Worm (Caenorhabditis elegans): Measurements from ENCODE around the gene C48D5.3.

C48D5.3 gene

ce11 chrIII:3560235-3560634, 21.3 kb downstream of the C48D5.3 start (continued):
- TF ChIP-seq Y53G8AR.9 (GFP tag; conservative IDR thresholded peaks at IDR 0.05) (no peak), xnd-1 (tag; optimal IDR thresholded peaks at IDR 0.05) (no peak), hrde-1 (tag; optimal IDR thresholded peaks at IDR 0.05; ENCODE audit: borderline replicate concordance) (no peak)

ce11 chrIII:3553349-3553748, 28.2 kb downstream of the C48D5.3 start, which contains the start of gene C54C6.4:
TSS of gene C54C6.4 (plus strand) at chrIII:3553649.
- TF ChIP-seq cebp-2 (GFP tag; IDR thresholded peaks at IDR 0.05) (no peak), ekl-4 (GFP tag; IDR thresholded peaks at IDR 0.05) (no peak), snpc-1.1 (tag; optimal IDR thresholded peaks at IDR 0.05; ENCODE audit: insufficient read depth) (no peak)

ce11 chrIII:3550364-3550763, 31.2 kb downstream of the C48D5.3 start:
- TF ChIP-seq egl-18 (GFP tag; IDR thresholded peaks at IDR 0.05) (no peak), madf-3 (GFP tag; IDR thresholded peaks at IDR 0.05) (no peak), zfh-2 (GFP tag; conservative IDR thresholded peaks at IDR 0.05) (no peak), lsl-1 (GFP tag; optimal IDR thresholded peaks at IDR 0.05) (no peak), lag-1 (GFP tag; IDR thresholded peaks at IDR 0.05) (no peak), nhr-179 (tag; optimal IDR thresholded peaks at IDR 0.05) (no peak), athp-1 (tag; optimal IDR thresholded peaks at IDR 0.05) (no peak)

DNA sequence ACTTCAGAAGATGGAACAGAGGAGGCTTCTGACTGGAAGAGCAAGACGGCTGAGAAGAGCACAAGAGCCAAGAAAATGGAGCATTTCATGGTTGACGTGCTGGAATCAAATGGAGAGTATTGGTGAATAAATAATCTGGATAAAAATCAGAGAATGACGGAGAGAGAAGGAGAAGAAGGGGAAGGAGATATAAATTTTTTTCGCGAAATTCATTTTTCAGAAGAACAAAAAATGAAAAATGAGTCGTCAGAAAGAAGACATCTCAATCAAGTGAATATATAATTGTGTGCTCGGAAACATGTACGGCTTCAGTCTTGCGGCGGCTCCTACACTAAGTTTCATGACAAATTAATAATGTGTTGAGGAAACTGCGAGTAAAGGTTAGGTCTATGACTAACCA, 31.8 kb downstream of the C48D5.3 start, which contains the start of gene C54C6.5:
Gene C54C6.5, minus strand, starts transcription at position 101 of the 400 bp plus-strand sequence.
- TF ChIP-seq akir-1 (GFP tag; optimal IDR thresholded peaks at IDR 0.05) = no peak
- TF ChIP-seq ZK185.1 (tag; optimal IDR thresholded peaks at IDR 0.05; ENCODE audit: poor library complexity, severe bottlenecking) = no peak
- no peak for TF ChIP-seq madf-10 (tag; optimal IDR thresholded peaks at IDR 0.05)
- TF ChIP-seq rcor-1 (GFP tag; IDR thresholded peaks at IDR 0.05) = no peak
- no peak for TF ChIP-seq ceh-27 (GFP tag; optimal IDR thresholded peaks at IDR 0.05)
- TF ChIP-seq Y67H2A.10 (GFP tag; conservative IDR thresholded peaks at IDR 0.05) = no peak
- no peak for TF ChIP-seq ccch-3 (GFP tag; optimal IDR thresholded peaks at IDR 0.05)
- no peak for TF ChIP-seq attf-6 (GFP tag; IDR thresholded peaks at IDR 0.05)
- TF ChIP-seq F10E7.11 (tag; optimal IDR thresholded peaks at IDR 0.05) = no peak
- no peak for TF ChIP-seq F33H1.4 (GFP tag; IDR thresholded peaks at IDR 0.05)
- TF ChIP-seq hrde-1 (tag; optimal IDR thresholded peaks at IDR 0.05; ENCODE audit: borderline replicate concordance) = no peak
- TF ChIP-seq mel-28 (tag; optimal IDR thresholded peaks at IDR 0.05; ENCODE audit: borderline replicate concordance) = no peak
- no peak for TF ChIP-seq F57A8.1 (GFP tag; optimal IDR thresholded peaks at IDR 0.05)
- TF ChIP-seq ztf-18 (tag; optimal IDR thresholded peaks at IDR 0.05) = no peak
- no peak for TF ChIP-seq Y95B8A.8 (GFP tag; IDR thresholded peaks at IDR 0.05)
- no peak for TF ChIP-seq ztf-25 (GFP tag; IDR thresholded peaks at IDR 0.05)

DNA sequence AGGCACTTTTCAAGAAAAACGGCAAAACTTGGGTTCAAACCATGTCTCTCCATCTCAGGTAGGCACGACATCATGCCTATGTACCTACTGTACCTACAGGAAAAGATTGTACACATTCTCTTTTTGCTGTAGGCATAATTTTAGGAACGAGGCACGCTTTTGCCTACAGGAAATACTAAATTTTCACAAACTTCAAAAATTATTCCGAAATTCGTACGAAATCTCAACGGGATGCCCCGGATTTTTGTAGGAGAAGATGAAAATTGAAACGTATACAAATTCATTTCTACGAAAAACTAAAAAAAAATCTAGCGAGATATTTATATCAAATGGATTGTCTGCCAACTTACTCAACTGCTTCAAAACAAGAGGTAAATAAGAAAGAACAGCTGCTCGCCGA, 33.5 kb downstream of the C48D5.3 start, which contains the start of gene C54C6.11:
Gene C54C6.11, plus strand, starts transcription at position 301 of the 400 bp plus-strand sequence.
- TF ChIP-seq ZK185.1 (tag; optimal IDR thresholded peaks at IDR 0.05; ENCODE audit: poor library complexity, severe bottlenecking) (no peak), lin-54 (GFP tag; optimal IDR thresholded peaks at IDR 0.05) (no peak), ceh-40 (GFP tag; IDR thresholded peaks at IDR 0.05) (no peak), nfya-1 (tag; optimal IDR thresholded peaks at IDR 0.05; ENCODE audit: borderline replicate concordance, insufficient read depth) (no peak), attf-6 (GFP tag; IDR thresholded peaks at IDR 0.05) (no peak), egl-18 (GFP tag; IDR thresholded peaks at IDR 0.05) (no peak), akir-1 (GFP tag; optimal IDR thresholded peaks at IDR 0.05) (no peak), egrh-3 (GFP tag; IDR thresholded peaks at IDR 0.05) (no peak), hrde-1 (tag; optimal IDR thresholded peaks at IDR 0.05; ENCODE audit: borderline replicate concordance) (no peak), F57A8.1 (GFP tag; optimal IDR thresholded peaks at IDR 0.05) (no peak), ztf-28 (GFP tag; IDR thresholded peaks at IDR 0.05) (no peak), madf-3 (GFP tag; IDR thresholded peaks at IDR 0.05) (no peak), dpl-1 (GFP tag; optimal IDR thresholded peaks at IDR 0.05) (no peak), lin-40 (tag; optimal IDR thresholded peaks at IDR 0.05) (no peak), F52B5.7 (tag; optimal IDR thresholded peaks at IDR 0.05) (no peak), lag-1 (GFP tag; IDR thresholded peaks at IDR 0.05) (no peak), T26A5.8 (tag; optimal IDR thresholded peaks at IDR 0.05) (no peak)

Measured in whole organism, young adult.